Fruit fly (Drosophila melanogaster): ENCODE data around the gene CG17738.

dm6 chr3R:12315455-12315854 is 44.8 kb downstream of the CG17738 start:
- TF ChIP-seq CG9139 (GFP tag; optimal IDR thresholded peaks at IDR 0.05), result no peak
- TF ChIP-seq Gug (GFP tag; IDR thresholded peaks at IDR 0.05), result peak; percentile 62; the same call in 1 of the 2 replicates
